Fruit fly (Drosophila melanogaster): Measurements from ENCODE around the gene CG14711.

The CG14711 gene

DNA sequence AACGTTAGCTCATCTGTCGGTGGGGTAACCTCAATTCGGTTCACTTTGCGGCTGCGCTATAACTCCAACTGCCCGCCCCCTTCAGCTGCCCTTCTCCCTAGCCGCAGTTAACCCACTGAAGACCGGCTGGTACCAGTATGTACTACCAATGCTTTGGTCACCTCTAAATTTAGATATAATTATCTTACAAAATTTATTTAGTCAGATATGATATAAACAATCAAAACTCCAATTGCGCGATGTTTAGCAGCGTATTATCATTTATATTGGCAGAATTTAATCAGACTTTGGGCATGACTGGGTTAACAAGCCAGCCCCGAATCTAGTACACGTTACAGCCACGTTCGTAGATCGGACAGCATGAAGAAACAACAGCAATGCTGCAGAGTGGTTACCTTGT lies 38.6 kb downstream of the CG14711 start (continued):
- TF ChIP-seq CG10654 (GFP tag; optimal IDR thresholded peaks at IDR 0.05) (peak; percentile 4), CG3163 (GFP tag; optimal IDR thresholded peaks at IDR 0.05) (no peak), CG15479 (GFP tag; optimal IDR thresholded peaks at IDR 0.05) (no peak), Myb (GFP tag; optimal IDR thresholded peaks at IDR 0.05) (no peak), wdn (GFP tag; IDR thresholded peaks at IDR 0.05) (no peak), Lpt (GFP tag; optimal IDR thresholded peaks at IDR 0.05) (no peak), Spps (tag; optimal IDR thresholded peaks at IDR 0.05) (no peak), GATAe (GFP tag; conservative IDR thresholded peaks at IDR 0.05) (no peak), Ravus (GFP tag; IDR thresholded peaks at IDR 0.05) (no peak), CG2712 (tag; optimal IDR thresholded peaks at IDR 0.05) (peak; percentile 64), Usf (GFP tag; optimal IDR thresholded peaks at IDR 0.05) (no peak), Med (GFP tag) (peak; percentile 84), dm (GFP tag; optimal IDR thresholded peaks at IDR 0.05) (no peak), caup (GFP tag; optimal IDR thresholded peaks at IDR 0.05; ENCODE audit: severe bottlenecking) (peak; percentile 30), CG17568 (GFP tag; optimal IDR thresholded peaks at IDR 0.05) (peak; percentile 49), trh (GFP tag; optimal IDR thresholded peaks at IDR 0.05) (no peak), CG1832 (GFP tag; optimal IDR thresholded peaks at IDR 0.05) (no peak), disco-r (GFP tag; optimal IDR thresholded peaks at IDR 0.05) (no peak), kni (GFP tag; optimal IDR thresholded peaks at IDR 0.05) (no peak), peb (GFP tag; IDR thresholded peaks at IDR 0.05) (no peak), Ptx1 (GFP tag; IDR thresholded peaks at IDR 0.05) (peak; percentile 60), tx (GFP tag; optimal IDR thresholded peaks at IDR 0.05) (no peak), CG31224 (GFP tag; IDR thresholded peaks at IDR 0.05) (0 out of 2 replicates have a peak, but pooled peaks have one; percentile 18), nom (GFP tag; optimal IDR thresholded peaks at IDR 0.05) (no peak), CG6765 (GFP tag; optimal IDR thresholded peaks at IDR 0.05) (no peak), CG12942 (GFP tag; optimal IDR thresholded peaks at IDR 0.05) (no peak), CG33557 (GFP tag; optimal IDR thresholded peaks at IDR 0.05) (no peak), pum (GFP tag; optimal IDR thresholded peaks at IDR 0.05) (no peak), CG13894 (tag; optimal IDR thresholded peaks at IDR 0.05) (no peak), Mes4 (GFP tag; optimal IDR thresholded peaks at IDR 0.05) (no peak), onecut (GFP tag; IDR thresholded peaks at IDR 0.05) (0 out of 2 replicates have a peak, but pooled peaks have one; percentile 13), trem (tag; optimal IDR thresholded peaks at IDR 0.05) (no peak), Kr (GFP tag; optimal IDR thresholded peaks at IDR 0.05) (no peak), CTCF (GFP tag; optimal IDR thresholded peaks at IDR 0.05) (peak; percentile 10), CG11085 (GFP tag; IDR thresholded peaks at IDR 0.05) (no peak), CG17328 (GFP tag; IDR thresholded peaks at IDR 0.05) (peak; percentile 54; the same call in 1 of the 2 replicates), CG3726 (GFP tag; IDR thresholded peaks at IDR 0.05) (no peak), CG4730 (GFP tag; IDR thresholded peaks at IDR 0.05) (no peak; the same call in 1 of the 2 replicates), CG30403 (GFP tag; optimal IDR thresholded peaks at IDR 0.05) (peak; percentile 34), Taf1 (GFP tag; IDR thresholded peaks at IDR 0.05) (no peak), CoRest (tag; optimal IDR thresholded peaks at IDR 0.05) (peak; percentile 56), zf30C (GFP tag; optimal IDR thresholded peaks at IDR 0.05) (no peak), CG6791 (GFP tag; IDR thresholded peaks at IDR 0.05; ENCODE audit: partially characterized antibody) (no peak), CG9437 (GFP tag; optimal IDR thresholded peaks at IDR 0.05) (no peak), CG32532 (GFP tag; IDR thresholded peaks at IDR 0.05) (peak; percentile 38; the same call in 1 of the 2 replicates), psq (GFP tag; optimal IDR thresholded peaks at IDR 0.05) (no peak), hth (optimal IDR thresholded peaks at IDR 0.05) (no peak), CG12219 (GFP tag; optimal IDR thresholded peaks at IDR 0.05) (peak; percentile 57), stc (GFP tag; IDR thresholded peaks at IDR 0.05) (peak; percentile 40; the same call in 1 of the 2 replicates), dysf (GFP tag; IDR thresholded peaks at IDR 0.05) (peak; percentile 70), CG3995 (GFP tag; optimal IDR thresholded peaks at IDR 0.05) (no peak), ewg (GFP tag; optimal IDR thresholded peaks at IDR 0.05) (peak; percentile 31), eyg (GFP tag; optimal IDR thresholded peaks at IDR 0.05) (no peak)

All from whole organism, embryonic.